Worm (Caenorhabditis elegans) whole organism, L1 larva: ENCODE measurements around the gene srx-4.

Experiments
- C16A3.4 ChIP-seq: fragments of 150-350 bp; optimal IDR thresholded peaks from 2 replicates; lab custom pipeline; 2014; ENCODE audit warnings: missing biosample characterization, missing genetic modification characterization
- C34B4.2 ChIP-seq: sonication (generic microtip); optimal IDR thresholded peaks from 2 replicates; lab custom pipeline; 2017; ENCODE audit warnings: mild to moderate bottlenecking, missing genetic modification characterization, missing compliant biosample characterization
- F16B12.6 ChIP-seq: fragments of 150-350 bp; optimal IDR thresholded peaks from 2 replicates; lab custom pipeline; 2014; ENCODE audit warnings: missing biosample characterization, missing genetic modification characterization
- aly-2 ChIP-seq: fragments of 150-350 bp; optimal IDR thresholded peaks from 2 replicates; lab custom pipeline; 2014; ENCODE audit warnings: missing biosample characterization, missing genetic modification characterization
- blmp-1 ChIP-seq: fragments of 150-350 bp; optimal IDR thresholded peaks from 2 replicates; lab custom pipeline; 2014; ENCODE audit warnings: missing biosample characterization, missing genetic modification characterization
- ceh-63 ChIP-seq: fragments of 200-800 bp; sonication (Bioruptor generic); optimal IDR thresholded peaks from 2 replicates; lab custom pipeline; 2018; ENCODE audit warnings: mild to moderate bottlenecking, missing genetic modification characterization, missing compliant biosample characterization
- ceh-82 ChIP-seq, 3 experiments: fragments of 150-350 bp in 1 of 3; sonication (generic microtip) in 2 of 3; optimal IDR thresholded peaks; 2 replicates each; lab custom pipeline; 2014 to 2017; ENCODE audit warnings: missing biosample characterization in 3 of 3, missing genetic modification characterization in 3 of 3
- ceh-88 ChIP-seq: fragments of 200-800 bp; sonication (Bioruptor generic); IDR thresholded peaks from 2 replicates; pipeline ENCODE4 v1.3.6; 2022; ENCODE audit warnings: missing genetic modification characterization, missing compliant biosample characterization
- ceh-90 ChIP-seq: sonication (generic microtip); optimal IDR thresholded peaks from 2 replicates; lab custom pipeline; 2016; ENCODE audit warnings: missing genetic modification characterization, missing compliant biosample characterization
- ces-1 ChIP-seq: fragments of 150-350 bp; optimal IDR thresholded peaks from 2 replicates; lab custom pipeline; 2014; ENCODE audit warnings: missing biosample characterization, missing genetic modification reagents, missing genetic modification characterization
- dpl-1 ChIP-seq, 3 experiments: fragments of 150-350 bp in 2 of 3; sonication (generic microtip) in 1 of 3; optimal IDR thresholded peaks; 2 replicates each; lab custom pipeline; 2014 to 2017; ENCODE audit warnings: missing biosample characterization in 3 of 3, missing genetic modification characterization in 3 of 3, missing genetic modification reagents in 3 of 3
- dsc-1 ChIP-seq: sonication (generic microtip); optimal IDR thresholded peaks from 2 replicates; lab custom pipeline; 2016; ENCODE audit warnings: mild to moderate bottlenecking, missing genetic modification characterization, missing compliant biosample characterization
- efl-1 ChIP-seq, 4 experiments: fragments of 150-350 bp; optimal IDR thresholded peaks in 3 of 4; peaks in 1 of 4; 1 replicate in 1 of 4; 2 replicates in 3 of 4; lab custom pipeline; 2014; ENCODE audit warnings: missing biosample characterization in 2 of 4, missing genetic modification characterization in 2 of 4, missing genetic modification reagents in 2 of 4
- efl-3 ChIP-seq: fragments of 200-800 bp; sonication (Bioruptor generic); optimal IDR thresholded peaks from 2 replicates; lab custom pipeline; 2018; ENCODE audit warnings: mild to moderate bottlenecking, missing genetic modification characterization, missing compliant biosample characterization
- elt-2 ChIP-seq: sonication (generic microtip); optimal IDR thresholded peaks from 2 replicates; lab custom pipeline; 2016; ENCODE audit warnings: missing genetic modification characterization, mild to moderate bottlenecking, inconsistent platforms, missing compliant biosample characterization, missing genetic modification reagents
- elt-3 ChIP-seq, 6 experiments: fragments of 150-350 bp in 1 of 6; sonication (generic microtip); optimal IDR thresholded peaks; 2 replicates each; lab custom pipeline; 2017 to 2018; ENCODE audit warnings: missing biosample characterization in 6 of 6, missing genetic modification characterization in 6 of 6, inconsistent platforms in 1 of 6
- fkh-4 ChIP-seq: sonication (generic microtip); optimal IDR thresholded peaks from 2 replicates; lab custom pipeline; 2016; ENCODE audit warnings: missing compliant biosample characterization, missing genetic modification characterization, borderline replicate concordance
- fkh-8 ChIP-seq: sonication (generic microtip); optimal IDR thresholded peaks from 2 replicates; lab custom pipeline; 2016; ENCODE audit warnings: mild to moderate bottlenecking, missing genetic modification characterization, missing compliant biosample characterization
- fos-1 ChIP-seq: fragments of 150-350 bp; optimal IDR thresholded peaks from 2 replicates; lab custom pipeline; 2014; ENCODE audit warnings: missing biosample characterization, missing genetic modification characterization
- irx-1 ChIP-seq: sonication (generic microtip); optimal IDR thresholded peaks from 2 replicates; lab custom pipeline; 2016; ENCODE audit warnings: missing genetic modification characterization, missing compliant biosample characterization
- jun-1 ChIP-seq: fragments of 150-350 bp; optimal IDR thresholded peaks from 2 replicates; lab custom pipeline; 2014; ENCODE audit warnings: missing biosample characterization, missing genetic modification reagents, missing genetic modification characterization
- lin-14 ChIP-seq: fragments of 200-800 bp; sonication (Bioruptor generic); optimal IDR thresholded peaks from 2 replicates; lab custom pipeline; 2018; ENCODE audit warnings: mild to moderate bottlenecking, missing genetic modification characterization, moderate library complexity, missing compliant biosample characterization
- lin-35 ChIP-seq, 2 experiments: fragments of 150-350 bp; optimal IDR thresholded peaks; 2 replicates each; lab custom pipeline; 2014; ENCODE audit warnings: missing biosample characterization in 2 of 2, missing genetic modification characterization in 2 of 2, missing genetic modification reagents in 2 of 2
- mab-9 ChIP-seq: fragments of 200-800 bp; sonication (Bioruptor generic); IDR thresholded peaks from 2 replicates; pipeline ENCODE4 v1.3.6; 2022; ENCODE audit warnings: missing genetic modification reagents, missing genetic modification characterization, missing compliant biosample characterization
- mef-2 ChIP-seq: fragments of 150-350 bp; optimal IDR thresholded peaks from 2 replicates; lab custom pipeline; 2014; ENCODE audit warnings: missing biosample characterization, missing genetic modification characterization
- mep-1 ChIP-seq: fragments of 150-350 bp; optimal IDR thresholded peaks from 2 replicates; lab custom pipeline; 2014; ENCODE audit warnings: missing biosample characterization, missing genetic modification characterization
- nhr-11 ChIP-seq: fragments of 150-350 bp; optimal IDR thresholded peaks from 2 replicates; lab custom pipeline; 2014; ENCODE audit warnings: missing biosample characterization, missing genetic modification characterization
- nhr-12 ChIP-seq: sonication (generic microtip); optimal IDR thresholded peaks from 2 replicates; lab custom pipeline; 2017; ENCODE audit warnings: missing biosample characterization, missing genetic modification characterization
- nhr-20 ChIP-seq: sonication (generic microtip); optimal IDR thresholded peaks from 2 replicates; lab custom pipeline; 2016; ENCODE audit warnings: mild to moderate bottlenecking, missing genetic modification characterization, missing compliant biosample characterization
- nhr-47 ChIP-seq: sonication (generic microtip); optimal IDR thresholded peaks from 2 replicates; lab custom pipeline; 2016; ENCODE audit warnings: mild to moderate bottlenecking, missing genetic modification characterization, moderate library complexity, missing compliant biosample characterization
- pqm-1 ChIP-seq: sonication (generic microtip); optimal IDR thresholded peaks from 3 replicates; lab custom pipeline; 2017; ENCODE audit warnings: missing biosample characterization, missing genetic modification characterization
- rnt-1 ChIP-seq: sonication (generic microtip); optimal IDR thresholded peaks from 2 replicates; lab custom pipeline; 2016; ENCODE audit warnings: mild to moderate bottlenecking, missing genetic modification characterization, moderate library complexity, missing compliant biosample characterization
- skn-1 ChIP-seq: fragments of 150-350 bp; optimal IDR thresholded peaks from 2 replicates; lab custom pipeline; 2014; ENCODE audit warnings: missing biosample characterization, missing genetic modification characterization
- sox-4 ChIP-seq: sonication (generic microtip); optimal IDR thresholded peaks from 2 replicates; lab custom pipeline; 2016; ENCODE audit warnings: missing genetic modification characterization, missing compliant biosample characterization
- sptf-1 ChIP-seq: fragments of 150-350 bp; optimal IDR thresholded peaks from 2 replicates; lab custom pipeline; 2014; ENCODE audit warnings: missing biosample characterization, missing genetic modification characterization
- swsn-7 ChIP-seq: sonication (generic microtip); optimal IDR thresholded peaks from 2 replicates; lab custom pipeline; 2016; ENCODE audit warnings: missing genetic modification characterization, missing compliant biosample characterization
- unc-130 ChIP-seq: fragments of 150-350 bp; optimal IDR thresholded peaks from 2 replicates; lab custom pipeline; 2017; ENCODE audit warnings: missing biosample characterization, missing genetic modification characterization, inconsistent platforms
- ztf-11 ChIP-seq, 2 experiments: sonication (generic microtip); optimal IDR thresholded peaks; 2 replicates each; lab custom pipeline; 2016 to 2017; ENCODE audit warnings: missing genetic modification characterization in 2 of 2, missing biosample characterization in 1 of 2, missing compliant biosample characterization in 1 of 2
- ztf-4 ChIP-seq: fragments of 150-350 bp; optimal IDR thresholded peaks from 2 replicates; lab custom pipeline; 2014; ENCODE audit warnings: missing biosample characterization, missing genetic modification characterization

srx-4 gene

ce11 chrV:652940-653339 lies 39.6 kb downstream of the srx-4 start, which contains the start of gene srj-5:
Gene srj-5 (minus strand): TSS chrV:653040.
- TF ChIP-seq aly-2 (tag; lab: Kevin White, UChicago) (no peak), elt-3 (tag; optimal IDR thresholded peaks at IDR 0.05; lab: Kevin White, UChicago) (no peak), ceh-88 (GFP tag; lab: Robert Waterston, UW) (no peak), mef-2 (no peak), nhr-12 (tag; lab: Kevin White, UChicago) (no peak), ztf-11 (tag; optimal IDR thresholded peaks at IDR 0.05; lab: Kevin White, UChicago) (no peak), efl-1 (optimal IDR thresholded peaks at IDR 0.05; lab: Kevin White, UChicago) (no peak), efl-1 (GFP tag; optimal IDR thresholded peaks at IDR 0.05 in 1 of 2; lab: Kevin White, UChicago) (no peak), F16B12.6 (tag; lab: Kevin White, UChicago) (no peak), ztf-4 (no peak), ceh-90 (tag; lab: Kevin White, UChicago) (no peak), ceh-63 (GFP tag; lab: Kevin White, UChicago) (no peak), mab-9 (GFP tag; lab: Robert Waterston, UW) (no peak), dsc-1 (no peak), fos-1 (tag; lab: Kevin White, UChicago) (no peak), mep-1 (tag; lab: Kevin White, UChicago) (no peak), ces-1 (GFP tag; lab: Kevin White, UChicago) (no peak), sox-4 (tag; lab: Kevin White, UChicago) (no peak), lin-35 (GFP tag; optimal IDR thresholded peaks at IDR 0.05; lab: Kevin White, UChicago) (no peak)

- TF ChIP-seq sox-4 (tag; lab: Kevin White, UChicago) (no peak), mab-9 (GFP tag; lab: Robert Waterston, UW) (no peak), C16A3.4 (no peak), ztf-4 (no peak), jun-1 (no peak), skn-1 (tag; lab: Kevin White, UChicago) (no peak), lin-14 (GFP tag; lab: Kevin White, UChicago) (no peak), dsc-1 (no peak), swsn-7 (no peak), pqm-1 (tag; lab: Kevin White, UChicago) (no peak), efl-3 (GFP tag; lab: Kevin White, UChicago) (no peak), irx-1 (no peak), blmp-1 (no peak)
These were observed 45.7 kb downstream of the srx-4 start, which contains the start of gene ugt-42 for ce11 chrV:646888-647287. Gene ugt-42 (plus strand): TSS chrV:647188.

ce11 chrV:646129-646528 lies 46.4 kb downstream of the srx-4 start, which contains the start of gene F48G7.12:
Gene F48G7.12 (minus strand): TSS chrV:646229.
- no peak for TF ChIP-seq fkh-4 (tag; lab: Kevin White, UChicago)
- TF ChIP-seq nhr-47 (tag; lab: Kevin White, UChicago): no peak
- TF ChIP-seq unc-130 (tag; lab: Kevin White, UChicago): no peak

ce11 chrV:642750-643149 lies 49.8 kb downstream of the srx-4 start, which contains the start of gene nhr-190:
Gene nhr-190 (minus strand): TSS chrV:642924.
- no peak for TF ChIP-seq C34B4.2 (tag; lab: Kevin White, UChicago)
- TF ChIP-seq sptf-1 (tag; lab: Kevin White, UChicago): no peak
- peak; percentile 31 to 47 for TF ChIP-seq efl-1 (optimal IDR thresholded peaks at IDR 0.05; lab: Kevin White, UChicago)
- TF ChIP-seq efl-1 (GFP tag; optimal IDR thresholded peaks at IDR 0.05 in 1 of 2; lab: Kevin White, UChicago): no peak
- no peak for TF ChIP-seq dpl-1 (GFP tag; optimal IDR thresholded peaks at IDR 0.05; lab: Kevin White, UChicago)
- TF ChIP-seq nhr-20 (tag; lab: Kevin White, UChicago): peak; percentile 22
- no peak for TF ChIP-seq nhr-11
- TF ChIP-seq swsn-7: peak; percentile 30
- no peak for TF ChIP-seq elt-2 (tag; lab: Kevin White, UChicago)
- TF ChIP-seq rnt-1 (tag; lab: Kevin White, UChicago): peak; percentile 33
- TF ChIP-seq C16A3.4: no peak
- TF ChIP-seq fkh-8 (tag; lab: Kevin White, UChicago): peak; percentile 41
- peak in 1 of 3 experiments; percentile 2 for TF ChIP-seq ceh-82 (tag; optimal IDR thresholded peaks at IDR 0.05; lab: Kevin White, UChicago)
